Worm (Caenorhabditis elegans) whole organism, midembryonic: ENCODE measurements around the gene srw-77.

Experiments used
- T22C8.4 ChIP-seq: fragments of 200-800 bp; sonication (Bioruptor generic); IDR thresholded peaks from 2 replicates; pipeline ENCODE4 v1.3.6; 2022; ENCODE audit warnings: missing genetic modification characterization, missing compliant biosample characterization
- cog-1 ChIP-seq: sonication (generic microtip); optimal IDR thresholded peaks from 2 replicates; lab custom pipeline; 2016; ENCODE audit warnings: missing genetic modification characterization, missing compliant biosample characterization
- flt-1 ChIP-seq: fragments of 200-800 bp; sonication (Bioruptor generic); IDR thresholded peaks from 2 replicates; pipeline ENCODE4 v1.3.6; 2022; ENCODE audit warnings: missing genetic modification characterization, missing compliant biosample characterization
- klf-2 ChIP-seq: fragments of 200-800 bp; sonication (Bioruptor generic); conservative IDR thresholded peaks from 2 replicates; pipeline ENCODE4 v1.3.6; 2022; ENCODE audit warnings: missing genetic modification reagents, missing genetic modification characterization, missing compliant biosample characterization
- med-1 ChIP-seq: sonication (generic microtip); optimal IDR thresholded peaks from 2 replicates; lab custom pipeline; 2017; ENCODE audit warnings: missing genetic modification characterization, mild to moderate bottlenecking, missing compliant biosample characterization, antibody characterized with exemption, missing genetic modification reagents; ENCODE audit not compliant: insufficient read depth
- ref-1 ChIP-seq: fragments of 200-800 bp; sonication (Bioruptor generic); conservative IDR thresholded peaks from 2 replicates; pipeline ENCODE4 v1.3.6; 2022; ENCODE audit warnings: missing genetic modification reagents, missing genetic modification characterization, missing compliant biosample characterization
- ztf-23 ChIP-seq: fragments of 200-800 bp; sonication (Bioruptor generic); IDR thresholded peaks from 2 replicates; pipeline ENCODE4 v1.3.6; 2022; ENCODE audit warnings: missing genetic modification reagents, missing genetic modification characterization, missing compliant biosample characterization
- ztf-29 ChIP-seq: fragments of 200-800 bp; sonication (Bioruptor generic); IDR thresholded peaks from 2 replicates; pipeline ENCODE4 v1.3.6; 2022; ENCODE audit warnings: missing genetic modification reagents, missing genetic modification characterization, missing compliant biosample characterization

- TF ChIP-seq ztf-23 (GFP tag; lab: Robert Waterston, UW): no peak
- no peak for TF ChIP-seq klf-2 (GFP tag; lab: Robert Waterston, UW)
- no peak for TF ChIP-seq ztf-29 (GFP tag; lab: Robert Waterston, UW)
- TF ChIP-seq med-1: no peak
- TF ChIP-seq cog-1 (tag; lab: Kevin White, UChicago): no peak
- no peak for TF ChIP-seq flt-1 (GFP tag; lab: Robert Waterston, UW)
- no peak for TF ChIP-seq T22C8.4 (GFP tag; lab: Robert Waterston, UW)
- TF ChIP-seq ref-1: no peak
These were observed 48.2 kb downstream of the srw-77 start, which contains the start of gene cpl-1 for ce11 chrV:16595140-16595791.
